Worm (Caenorhabditis elegans) whole organism, L3 larva: ENCODE data around the gene ctf-4.

ENCODE experiments used
- aly-2 ChIP-seq: fragments of 150-350 bp; optimal IDR thresholded peaks from 2 replicates; lab custom pipeline; 2014; ENCODE audit warnings: missing biosample characterization, missing genetic modification characterization
- ama-1 ChIP-seq: fragments of 150-350 bp; optimal IDR thresholded peaks from 2 replicates; lab custom pipeline; 2018
- ceh-16 ChIP-seq: sonication (generic microtip); optimal IDR thresholded peaks from 2 replicates; lab custom pipeline; 2017; ENCODE audit warnings: missing biosample characterization, missing genetic modification characterization
- egl-27 ChIP-seq: sonication (generic microtip); optimal IDR thresholded peaks from 4 replicates; lab custom pipeline; 2017; ENCODE audit warnings: missing biosample characterization, missing genetic modification reagents, missing genetic modification characterization
- elt-1 ChIP-seq: fragments of 150-350 bp; optimal IDR thresholded peaks from 2 replicates; lab custom pipeline; 2014; ENCODE audit warnings: missing biosample characterization, missing genetic modification characterization
- fkh-2 ChIP-seq: fragments of 150-350 bp; optimal IDR thresholded peaks from 2 replicates; lab custom pipeline; 2014; ENCODE audit warnings: missing biosample characterization, missing genetic modification reagents, missing genetic modification characterization
- hmg-11 ChIP-seq: sonication (generic microtip); optimal IDR thresholded peaks from 2 replicates; lab custom pipeline; 2016; ENCODE audit warnings: missing genetic modification characterization, missing compliant biosample characterization
- lsy-12 ChIP-seq: sonication (generic microtip); optimal IDR thresholded peaks from 2 replicates; lab custom pipeline; 2016; ENCODE audit warnings: mild to moderate bottlenecking, missing genetic modification characterization, missing compliant biosample characterization
- mdl-1 ChIP-seq: fragments of 150-350 bp; optimal IDR thresholded peaks from 2 replicates; lab custom pipeline; 2014; ENCODE audit warnings: missing biosample characterization, missing genetic modification characterization
- mml-1 ChIP-seq: fragments of 150-350 bp; sonication (generic microtip); optimal IDR thresholded peaks from 3 replicates; lab custom pipeline; 2014; ENCODE audit warnings: missing biosample characterization, missing genetic modification characterization
- nfya-1 ChIP-seq: sonication (generic microtip); optimal IDR thresholded peaks from 2 replicates; lab custom pipeline; 2017; ENCODE audit warnings: missing genetic modification characterization, mild to moderate bottlenecking, missing compliant biosample characterization, antibody characterized with exemption, moderate library complexity; ENCODE audit not compliant: insufficient read depth
- nhr-11 ChIP-seq: fragments of 150-350 bp; optimal IDR thresholded peaks from 2 replicates; lab custom pipeline; 2014; ENCODE audit warnings: missing biosample characterization, missing genetic modification characterization
- nhr-12 ChIP-seq: fragments of 150-350 bp; optimal IDR thresholded peaks from 2 replicates; lab custom pipeline; 2014; ENCODE audit warnings: missing biosample characterization, missing genetic modification characterization
- nhr-237 ChIP-seq: fragments of 150-350 bp; optimal IDR thresholded peaks from 2 replicates; lab custom pipeline; 2014; ENCODE audit warnings: missing biosample characterization, missing genetic modification characterization
- nhr-28 ChIP-seq: fragments of 150-350 bp; optimal IDR thresholded peaks from 2 replicates; lab custom pipeline; 2014; ENCODE audit warnings: missing biosample characterization, missing genetic modification characterization
- nhr-67 ChIP-seq: fragments of 150-350 bp; optimal IDR thresholded peaks from 2 replicates; lab custom pipeline; 2014; ENCODE audit warnings: missing biosample characterization, missing genetic modification characterization
- nhr-76 ChIP-seq: fragments of 150-350 bp; sonication (generic microtip); optimal IDR thresholded peaks from 5 replicates; lab custom pipeline; 2014; ENCODE audit warnings: missing biosample characterization, missing genetic modification characterization
- sea-2 ChIP-seq: fragments of 150-350 bp; sonication (generic microtip); optimal IDR thresholded peaks from 4 replicates; lab custom pipeline; 2014; ENCODE audit warnings: missing biosample characterization, missing genetic modification reagents, missing genetic modification characterization
- snpc-4 ChIP-seq: fragments of 150-350 bp; optimal IDR thresholded peaks from 2 replicates; lab custom pipeline; 2014; ENCODE audit warnings: missing biosample characterization, missing genetic modification characterization
- unc-62 ChIP-seq: fragments of 150-350 bp; sonication (generic microtip); optimal IDR thresholded peaks from 4 replicates; lab custom pipeline; 2014; ENCODE audit warnings: missing biosample characterization, missing genetic modification reagents, missing genetic modification characterization

Gene ctf-4

ce11 chrV:10924731-10925130 is 40.6 kb downstream of the ctf-4 start, which contains the start of gene F58B4.6:
TSS of gene F58B4.6 (plus strand) at chrV:10925031.
- TF ChIP-seq sea-2 (GFP tag; lab: Kevin White, UChicago) (no peak), nhr-237 (tag; lab: Kevin White, UChicago) (no peak), mdl-1 (tag; lab: Kevin White, UChicago) (no peak), ama-1 (no peak)

DNA sequence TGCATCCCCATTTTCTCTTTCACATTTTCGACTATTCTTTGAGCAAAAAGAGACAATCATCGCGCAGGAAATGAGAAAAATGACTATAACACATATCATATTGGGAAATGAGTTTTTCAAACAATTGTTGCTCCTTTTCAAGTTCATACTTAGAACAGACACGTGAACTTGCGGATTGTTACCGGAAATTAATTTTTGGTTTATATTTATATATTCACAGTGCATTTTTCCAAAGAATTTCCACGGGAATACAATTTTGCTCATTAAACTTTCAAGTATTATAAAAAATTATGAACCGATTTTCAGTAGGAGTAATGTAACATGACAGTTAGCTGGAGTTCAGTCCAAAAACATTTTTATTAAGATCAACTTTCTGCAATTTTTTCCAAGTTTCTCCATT is 42.1 kb downstream of the ctf-4 start, which contains the start of gene F58B4.7:
F58B4.7 (minus strand) TSS at position 101 of the 400 bp plus-strand sequence.
- no peak for TF ChIP-seq hmg-11 (tag; lab: Kevin White, UChicago)
- TF ChIP-seq, all 47 proteins: peak for 0

ce11 chrV:10921747-10922146 is 43.6 kb downstream of the ctf-4 start, which contains the start of gene nas-31:
TSS of gene nas-31 (minus strand) at chrV:10921847.
- TF ChIP-seq aly-2 (tag; lab: Kevin White, UChicago) (no peak), snpc-4 (no peak), ama-1 (no peak)

DNA sequence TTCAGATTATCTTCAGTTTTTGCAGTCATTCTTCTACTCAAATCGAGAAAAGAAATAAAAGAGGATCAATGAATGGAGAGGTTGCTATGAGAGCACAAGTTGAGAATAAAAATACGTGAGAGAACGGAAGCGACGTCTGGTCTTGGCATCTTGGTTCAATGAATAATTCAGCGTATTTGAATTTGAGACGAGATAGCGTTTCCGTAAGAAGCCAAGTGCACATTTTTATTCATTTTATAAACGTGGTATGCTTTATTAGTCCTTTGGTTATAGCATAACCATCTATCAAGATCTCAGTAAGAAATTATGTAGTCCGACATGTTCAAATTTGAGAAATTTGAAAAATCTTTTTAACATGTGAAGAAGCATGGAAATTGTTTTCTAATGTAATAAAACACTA is 47.0 kb downstream of the ctf-4 start, which contains the start of gene F58B4.2:
F58B4.2 (minus strand) TSS at position 101 of the 400 bp plus-strand sequence.
- TF ChIP-seq nhr-76 (tag; lab: Kevin White, UChicago) (no peak), ceh-16 (no peak), mml-1 (tag; lab: Kevin White, UChicago) (no peak), nhr-237 (tag; lab: Kevin White, UChicago) (no peak), unc-62 (GFP tag; lab: Kevin White, UChicago) (no peak), nhr-28 (no peak), mdl-1 (tag; lab: Kevin White, UChicago) (no peak), nhr-11 (no peak), snpc-4 (no peak), lsy-12 (tag; lab: Kevin White, UChicago) (no peak), hmg-11 (tag; lab: Kevin White, UChicago) (no peak), elt-1 (tag; lab: Kevin White, UChicago) (no peak), nhr-12 (tag; lab: Kevin White, UChicago) (no peak), nhr-67 (tag; lab: Kevin White, UChicago) (no peak), egl-27 (tag; lab: Kevin White, UChicago) (no peak), fkh-2 (tag; lab: Kevin White, UChicago) (no peak)

DNA sequence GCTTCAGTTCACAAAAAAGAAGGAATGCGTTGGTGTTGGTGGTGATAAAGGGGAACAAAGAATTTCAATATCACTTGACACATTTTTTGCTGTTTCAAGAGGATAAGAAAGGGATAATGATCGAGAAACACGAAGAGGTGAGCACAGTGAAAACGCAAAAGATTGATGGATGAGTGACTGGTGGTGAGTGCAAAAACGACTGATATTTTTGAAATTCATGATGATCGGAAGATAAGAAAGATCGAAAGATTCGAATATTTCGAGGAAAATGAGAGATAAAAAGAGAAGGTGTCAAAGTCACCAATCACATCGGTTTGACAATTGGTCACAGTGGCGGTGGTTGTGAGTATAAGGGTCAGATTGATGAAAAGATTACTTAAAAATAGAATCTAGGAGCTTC is 49.4 kb downstream of the ctf-4 start:
- no peak for TF ChIP-seq snpc-4
- TF ChIP-seq nfya-1 (tag; lab: Kevin White, UChicago) = peak; percentile 15
- TF ChIP-seq aly-2 (tag; lab: Kevin White, UChicago) = no peak
- TF ChIP-seq elt-1 (tag; lab: Kevin White, UChicago) = peak; percentile 76
- TF ChIP-seq unc-62 (GFP tag; lab: Kevin White, UChicago) = peak; percentile 82
